Worm (Caenorhabditis elegans) whole organism, mixed stage, embryonic: ENCODE data around the gene ins-13.
A peak's percentile ranks its signal among the peaks of the same experiment; 100 is the strongest.

Source experiments
- M03D4.4 ChIP-seq: sonication (generic microtip); optimal IDR thresholded peaks from 2 replicates; lab custom pipeline; 2017; ENCODE audit warnings: mild to moderate bottlenecking, missing genetic modification characterization, missing compliant biosample characterization
- bed-3 ChIP-seq: fragments of 200-800 bp; sonication (Bioruptor generic); optimal IDR thresholded peaks from 3 replicates; lab custom pipeline; 2018; ENCODE audit warnings: mild to moderate bottlenecking, missing genetic modification characterization, moderate library complexity, missing compliant biosample characterization
- blmp-1 ChIP-seq: fragments of 150-350 bp; optimal IDR thresholded peaks from 2 replicates; lab custom pipeline; 2014; ENCODE audit warnings: missing biosample characterization, missing genetic modification characterization
- ceh-43 ChIP-seq: fragments of 200-800 bp; sonication (Bioruptor generic); optimal IDR thresholded peaks from 2 replicates; lab custom pipeline; 2018; ENCODE audit warnings: mild to moderate bottlenecking, missing genetic modification characterization, moderate library complexity, missing compliant biosample characterization
- ceh-83 ChIP-seq: fragments of 200-800 bp; sonication (Bioruptor generic); optimal IDR thresholded peaks from 2 replicates; lab custom pipeline; 2018; ENCODE audit warnings: mild to moderate bottlenecking, missing genetic modification characterization, missing compliant biosample characterization
- ces-1 ChIP-seq: fragments of 150-350 bp; optimal IDR thresholded peaks from 2 replicates; lab custom pipeline; 2014; ENCODE audit warnings: missing biosample characterization, missing genetic modification reagents, missing genetic modification characterization
- cnd-1 ChIP-seq: fragments of 200-800 bp; sonication (Bioruptor generic); optimal IDR thresholded peaks from 2 replicates; lab custom pipeline; 2018; ENCODE audit warnings: mild to moderate bottlenecking, missing genetic modification characterization, missing compliant biosample characterization
- elt-3 ChIP-seq: fragments of 150-350 bp; optimal IDR thresholded peaks from 2 replicates; lab custom pipeline; 2014; ENCODE audit warnings: missing biosample characterization, missing genetic modification characterization
- flh-1 ChIP-seq: fragments of 200-800 bp; sonication (Bioruptor generic); optimal IDR thresholded peaks from 2 replicates; lab custom pipeline; 2018; ENCODE audit warnings: mild to moderate bottlenecking, missing genetic modification characterization, moderate library complexity, missing compliant biosample characterization
- ham-2 ChIP-seq: fragments of 200-800 bp; sonication (Bioruptor generic); optimal IDR thresholded peaks from 2 replicates; lab custom pipeline; 2018; ENCODE audit warnings: mild to moderate bottlenecking, missing genetic modification characterization, missing compliant biosample characterization
- hlh-1 ChIP-seq: fragments of 150-350 bp; optimal IDR thresholded peaks from 2 replicates; lab custom pipeline; 2014; ENCODE audit warnings: missing biosample characterization, missing genetic modification reagents, missing genetic modification characterization
- lin-13 ChIP-seq: fragments of 150-350 bp; optimal IDR thresholded peaks from 2 replicates; lab custom pipeline; 2014; ENCODE audit warnings: missing biosample characterization, missing genetic modification characterization
- lin-32 ChIP-seq: fragments of 200-800 bp; sonication (Bioruptor generic); optimal IDR thresholded peaks from 2 replicates; lab custom pipeline; 2018; ENCODE audit warnings: mild to moderate bottlenecking, missing genetic modification characterization, missing compliant biosample characterization
- lsy-2 ChIP-seq: fragments of 150-350 bp; optimal IDR thresholded peaks from 2 replicates; lab custom pipeline; 2014; ENCODE audit warnings: missing biosample characterization, missing genetic modification characterization
- mab-5 ChIP-seq: fragments of 150-350 bp; optimal IDR thresholded peaks from 2 replicates; lab custom pipeline; 2014; ENCODE audit warnings: missing biosample characterization, missing genetic modification characterization
- mep-1 ChIP-seq: fragments of 150-350 bp; optimal IDR thresholded peaks from 2 replicates; lab custom pipeline; 2017; ENCODE audit warnings: missing biosample characterization, missing genetic modification reagents, missing genetic modification characterization, inconsistent platforms
- mls-2 ChIP-seq: sonication (generic microtip); optimal IDR thresholded peaks from 2 replicates; lab custom pipeline; 2016; ENCODE audit warnings: mild to moderate bottlenecking, missing genetic modification characterization, moderate library complexity, missing compliant biosample characterization
- nhr-12 ChIP-seq: fragments of 150-350 bp; optimal IDR thresholded peaks from 2 replicates; lab custom pipeline; 2014; ENCODE audit warnings: missing biosample characterization, missing genetic modification characterization
- nhr-2 ChIP-seq: fragments of 150-350 bp; optimal IDR thresholded peaks from 2 replicates; lab custom pipeline; 2014; ENCODE audit warnings: missing biosample characterization, missing genetic modification characterization
- nhr-28 ChIP-seq: fragments of 150-350 bp; optimal IDR thresholded peaks from 2 replicates; lab custom pipeline; 2014; ENCODE audit warnings: missing biosample characterization, missing genetic modification characterization
- nhr-76 ChIP-seq: sonication (generic microtip); optimal IDR thresholded peaks from 2 replicates; lab custom pipeline; 2017; ENCODE audit warnings: missing biosample characterization, missing genetic modification characterization
- sem-2 ChIP-seq: fragments of 200-800 bp; sonication (Bioruptor generic); optimal IDR thresholded peaks from 2 replicates; lab custom pipeline; 2018; ENCODE audit warnings: mild to moderate bottlenecking, missing genetic modification characterization, missing compliant biosample characterization
- snpc-4 ChIP-seq: fragments of 150-350 bp; optimal IDR thresholded peaks from 2 replicates; lab custom pipeline; 2014; ENCODE audit warnings: missing biosample characterization, missing genetic modification characterization
- sptf-1 ChIP-seq: sonication (generic microtip); optimal IDR thresholded peaks from 2 replicates; lab custom pipeline; 2017; ENCODE audit warnings: mild to moderate bottlenecking, missing genetic modification characterization, moderate library complexity, missing compliant biosample characterization
- tbx-8 ChIP-seq: fragments of 200-800 bp; sonication (Bioruptor generic); optimal IDR thresholded peaks from 2 replicates; lab custom pipeline; 2018; ENCODE audit warnings: mild to moderate bottlenecking, missing genetic modification characterization, moderate library complexity, missing compliant biosample characterization
- unc-120 ChIP-seq: sonication (generic microtip); optimal IDR thresholded peaks from 2 replicates; lab custom pipeline; 2017; ENCODE audit warnings: missing genetic modification characterization, missing compliant biosample characterization; ENCODE audit not compliant: poor library complexity, severe bottlenecking
- unc-39 ChIP-seq: fragments of 150-350 bp; optimal IDR thresholded peaks from 2 replicates; lab custom pipeline; 2014; ENCODE audit warnings: missing biosample characterization, missing genetic modification characterization
- unc-62 ChIP-seq: fragments of 150-350 bp; optimal IDR thresholded peaks from 2 replicates; lab custom pipeline; 2014; ENCODE audit warnings: missing biosample characterization, missing genetic modification reagents, missing genetic modification characterization
- zip-8 ChIP-seq: fragments of 150-350 bp; optimal IDR thresholded peaks from 2 replicates; lab custom pipeline; 2014; ENCODE audit warnings: missing biosample characterization, missing genetic modification characterization
- ztf-11 ChIP-seq: fragments of 150-350 bp; optimal IDR thresholded peaks from 2 replicates; lab custom pipeline; 2014; ENCODE audit warnings: missing biosample characterization, missing genetic modification characterization

Gene ins-13

ce11 chrII:5514846-5515245 is 29.8 kb downstream of the ins-13 start, which contains the start of gene sahd-1:
Gene sahd-1 (minus strand): TSS chrII:5514945.
- TF ChIP-seq sem-2 (GFP tag; lab: Kevin White, UChicago) (no peak), unc-39 (tag; lab: Kevin White, UChicago) (no peak), unc-62 (no peak), ham-2 (no peak), flh-1 (GFP tag; lab: Kevin White, UChicago) (no peak), lin-13 (tag; lab: Kevin White, UChicago) (no peak), mls-2 (tag; lab: Kevin White, UChicago) (no peak), ceh-43 (GFP tag; lab: Kevin White, UChicago) (no peak), hlh-1 (tag; lab: Kevin White, UChicago) (no peak), nhr-2 (tag; lab: Kevin White, UChicago) (no peak), cnd-1 (tag; lab: Kevin White, UChicago) (no peak), nhr-76 (tag; lab: Kevin White, UChicago) (no peak), unc-120 (tag; lab: Kevin White, UChicago) (no peak), blmp-1 (tag; lab: Kevin White, UChicago) (no peak), nhr-12 (tag; lab: Kevin White, UChicago) (no peak)

- no peak for TF ChIP-seq lin-32 (GFP tag; lab: Kevin White, UChicago)
- TF ChIP-seq lin-13 (tag; lab: Kevin White, UChicago), result no peak
- no peak for TF ChIP-seq nhr-2 (tag; lab: Kevin White, UChicago)
- no peak for TF ChIP-seq unc-39 (tag; lab: Kevin White, UChicago)
- no peak for TF ChIP-seq mls-2 (tag; lab: Kevin White, UChicago)
- TF ChIP-seq mab-5 (tag; lab: Kevin White, UChicago), result no peak
- no peak for TF ChIP-seq tbx-8 (GFP tag; lab: Kevin White, UChicago)
- TF ChIP-seq ztf-11 (tag; lab: Kevin White, UChicago), result no peak
- TF ChIP-seq snpc-4 (tag; lab: Kevin White, UChicago), result no peak
- TF ChIP-seq ham-2, result no peak
- TF ChIP-seq lsy-2 (tag; lab: Kevin White, UChicago), result no peak
- no peak for TF ChIP-seq blmp-1 (tag; lab: Kevin White, UChicago)
- no peak for TF ChIP-seq zip-8
- TF ChIP-seq sptf-1 (tag; lab: Kevin White, UChicago), result no peak
- TF ChIP-seq flh-1 (GFP tag; lab: Kevin White, UChicago), result no peak
- TF ChIP-seq, all 35 proteins: peak for 0
These were observed 32.1 kb downstream of the ins-13 start for ce11 chrII:5512473-5513097.

- TF ChIP-seq hlh-1 (tag; lab: Kevin White, UChicago) (peak; percentile 86), mab-5 (tag; lab: Kevin White, UChicago) (no peak), nhr-28 (tag; lab: Kevin White, UChicago) (no peak), unc-39 (tag; lab: Kevin White, UChicago) (no peak), elt-3 (tag; lab: Kevin White, UChicago) (no peak), ceh-43 (GFP tag; lab: Kevin White, UChicago) (no peak), ces-1 (GFP tag; lab: Kevin White, UChicago) (peak; percentile 67), unc-120 (tag; lab: Kevin White, UChicago) (peak; percentile 2), ham-2 (no peak)
These were observed 33.0 kb downstream of the ins-13 start for ce11 chrII:5511417-5512353.

ce11 chrII:5505820-5506287 is 38.8 kb downstream of the ins-13 start, which contains the start of gene npp-24:
Gene npp-24 (plus strand): TSS chrII:5505870.
- TF ChIP-seq mep-1 (tag; lab: Kevin White, UChicago) (no peak), unc-39 (tag; lab: Kevin White, UChicago) (no peak), ces-1 (GFP tag; lab: Kevin White, UChicago) (peak; percentile 79), blmp-1 (tag; lab: Kevin White, UChicago) (peak; percentile 3)

ce11 chrII:5503760-5504159 is 40.9 kb downstream of the ins-13 start, which contains the start of gene cyp-44A1:
Gene cyp-44A1 (plus strand): TSS chrII:5504044.
- TF ChIP-seq lin-32 (GFP tag; lab: Kevin White, UChicago) (no peak), unc-39 (tag; lab: Kevin White, UChicago) (no peak), nhr-2 (tag; lab: Kevin White, UChicago) (no peak), nhr-12 (tag; lab: Kevin White, UChicago) (no peak), nhr-28 (tag; lab: Kevin White, UChicago) (no peak), ceh-83 (no peak), zip-8 (no peak), ztf-11 (tag; lab: Kevin White, UChicago) (no peak), lsy-2 (tag; lab: Kevin White, UChicago) (no peak), unc-62 (no peak), blmp-1 (tag; lab: Kevin White, UChicago) (no peak), lin-13 (tag; lab: Kevin White, UChicago) (no peak), ham-2 (no peak), M03D4.4 (tag; lab: Kevin White, UChicago) (no peak), cnd-1 (tag; lab: Kevin White, UChicago) (no peak), bed-3 (no peak), sptf-1 (tag; lab: Kevin White, UChicago) (no peak), elt-3 (tag; lab: Kevin White, UChicago) (no peak), mab-5 (tag; lab: Kevin White, UChicago) (no peak), ces-1 (GFP tag; lab: Kevin White, UChicago) (no peak)
